Fruit fly (Drosophila melanogaster) whole organism, embryonic: ENCODE results near the gene CG3726.

Source experiments
- B-H2 ChIP-seq: fragments of 200-800 bp; sonication (Bioruptor generic); optimal IDR thresholded peaks from 2 replicates; lab custom pipeline; 2018; ENCODE audit warnings: missing biosample characterization, mild to moderate bottlenecking, missing genetic modification characterization
- BtbVII ChIP-seq: fragments of 200-800 bp; sonication (Bioruptor generic); optimal IDR thresholded peaks from 3 replicates; lab custom pipeline; 2017; ENCODE audit warnings: missing biosample characterization, mild to moderate bottlenecking, missing genetic modification characterization
- C15 ChIP-seq: fragments of 200-800 bp; sonication (Bioruptor generic); IDR thresholded peaks from 3 replicates; pipeline ENCODE4 v1.3.6; 2022; ENCODE audit warnings: missing biosample characterization, missing genetic modification characterization
- CG10431 ChIP-seq: fragments of 200-800 bp; sonication (Bioruptor generic); optimal IDR thresholded peaks from 3 replicates; lab custom pipeline; 2018; ENCODE audit warnings: missing biosample characterization, mild to moderate bottlenecking, missing genetic modification characterization
- CG11247 ChIP-seq: fragments of 200-800 bp; sonication (Bioruptor generic); IDR thresholded peaks from 2 replicates; pipeline ENCODE4 v1.3.6; 2022; ENCODE audit warnings: missing biosample characterization, missing genetic modification characterization
- CG1602 ChIP-seq: fragments of 200-800 bp; sonication (Bioruptor generic); optimal IDR thresholded peaks from 3 replicates; lab custom pipeline; 2016; ENCODE audit warnings: missing biosample characterization, missing genetic modification characterization
- CG17829 ChIP-seq: fragments of 200-800 bp; optimal IDR thresholded peaks from 2 replicates; lab custom pipeline; 2019; ENCODE audit warnings: missing biosample characterization, mild to moderate bottlenecking, missing genetic modification characterization, moderate library complexity
- CG1792 ChIP-seq: fragments of 200-800 bp; sonication (Bioruptor generic); optimal IDR thresholded peaks from 2 replicates; lab custom pipeline; 2016; ENCODE audit warnings: missing biosample characterization, missing genetic modification characterization
- CG3281 ChIP-seq: fragments of 200-800 bp; sonication (Bioruptor generic); optimal IDR thresholded peaks from 3 replicates; lab custom pipeline; 2017; ENCODE audit warnings: missing biosample characterization, mild to moderate bottlenecking, missing genetic modification characterization
- CG4820 ChIP-seq: fragments of 200-800 bp; sonication (Bioruptor generic); optimal IDR thresholded peaks from 3 replicates; lab custom pipeline; 2016; ENCODE audit warnings: missing biosample characterization, missing genetic modification characterization
- CG5953 ChIP-seq: fragments of 200-800 bp; sonication (Bioruptor generic); IDR thresholded peaks from 2 replicates; pipeline ENCODE4 v1.3.6; 2022; ENCODE audit warnings: missing biosample characterization, missing genetic modification characterization
- CG6791 ChIP-seq: fragments of 200-800 bp; sonication (Bioruptor generic); IDR thresholded peaks from 3 replicates; pipeline ENCODE4 v1.3.6; 2022; ENCODE audit warnings: missing biosample characterization, missing genetic modification characterization; ENCODE audit not compliant: partially characterized antibody
- CG9876 ChIP-seq: fragments of 200-800 bp; sonication (Bioruptor generic); optimal IDR thresholded peaks from 2 replicates; lab custom pipeline; 2016; ENCODE audit warnings: missing biosample characterization, missing genetic modification characterization
- D ChIP-seq, 2 experiments: fragments of 200-800 bp in 1 of 2; fragments of >200 bp in 1 of 2; sonication (Bioruptor generic) in 1 of 2; optimal IDR thresholded peaks; 2 replicates in 1 of 2; 3 replicates in 1 of 2; lab custom pipeline; 2017; ENCODE audit warnings: mild to moderate bottlenecking in 1 of 2, missing biosample characterization in 1 of 2, missing genetic modification characterization in 1 of 2, missing genetic modification reagents in 1 of 2
- Eip74EF ChIP-seq, 2 experiments: fragments of 200-800 bp in 1 of 2; fragments of >200 bp in 1 of 2; sonication (Bioruptor generic) in 1 of 2; optimal IDR thresholded peaks; 2 replicates each; lab custom pipeline; 2017 to 2019; ENCODE audit warnings: missing biosample characterization in 2 of 2, missing genetic modification characterization in 2 of 2, mild to moderate bottlenecking in 1 of 2, moderate library complexity in 1 of 2
- Elba2 ChIP-seq: fragments of 200-800 bp; sonication (Bioruptor generic); optimal IDR thresholded peaks from 3 replicates; lab custom pipeline; 2016; ENCODE audit warnings: missing biosample characterization, missing genetic modification characterization
- HHEX ChIP-seq: fragments of 200-800 bp; sonication (Bioruptor generic); optimal IDR thresholded peaks from 3 replicates; lab custom pipeline; 2017; ENCODE audit warnings: missing biosample characterization, mild to moderate bottlenecking, missing genetic modification characterization, missing genetic modification reagents
- HLHmδ ChIP-seq: fragments of 200-800 bp; sonication (Bioruptor generic); optimal IDR thresholded peaks from 2 replicates; lab custom pipeline; 2018; ENCODE audit warnings: missing biosample characterization, mild to moderate bottlenecking, missing genetic modification characterization, moderate library complexity
- Hr3 ChIP-seq: fragments of 200-800 bp; sonication (Bioruptor generic); optimal IDR thresholded peaks from 3 replicates; lab custom pipeline; 2016; ENCODE audit warnings: missing biosample characterization, missing genetic modification characterization
- Lpt ChIP-seq: fragments of >200 bp; optimal IDR thresholded peaks from 2 replicates; lab custom pipeline; 2018; ENCODE audit warnings: missing biosample characterization, missing genetic modification characterization
- NC2α ChIP-seq: fragments of 200-800 bp; sonication (Bioruptor generic); optimal IDR thresholded peaks from 2 replicates; lab custom pipeline; 2016; ENCODE audit warnings: missing biosample characterization, missing genetic modification characterization
- Sry-δ ChIP-seq: fragments of 200-800 bp; sonication (Bioruptor generic); optimal IDR thresholded peaks from 2 replicates; lab custom pipeline; 2016; ENCODE audit warnings: missing biosample characterization, missing genetic modification characterization
- Stat92E ChIP-seq, 3 experiments: fragments of >200 bp in 2 of 3; fragments of 200-800 bp in 1 of 3; sonication (Bioruptor generic) in 1 of 3; optimal IDR thresholded peaks; 2 replicates each; lab custom pipeline; 2017 to 2019; ENCODE audit warnings: missing biosample characterization in 3 of 3, missing genetic modification characterization in 3 of 3, mild to moderate bottlenecking in 1 of 3, moderate library complexity in 1 of 3
- YL-1 ChIP-seq: fragments of 200-800 bp; sonication (Bioruptor generic); optimal IDR thresholded peaks from 3 replicates; lab custom pipeline; 2017; ENCODE audit warnings: missing biosample characterization, mild to moderate bottlenecking, missing genetic modification characterization
- ab ChIP-seq: fragments of 200-800 bp; sonication (Bioruptor generic); optimal IDR thresholded peaks from 2 replicates; lab custom pipeline; 2016; ENCODE audit warnings: missing biosample characterization, missing genetic modification characterization
- bab2 ChIP-seq: fragments of 200-800 bp; sonication (Bioruptor generic); optimal IDR thresholded peaks from 2 replicates; lab custom pipeline; 2016; ENCODE audit warnings: missing biosample characterization, missing genetic modification characterization
- crc ChIP-seq: fragments of 200-800 bp; sonication (Bioruptor generic); optimal IDR thresholded peaks from 2 replicates; lab custom pipeline; 2016; ENCODE audit warnings: missing biosample characterization, missing genetic modification characterization
- dan ChIP-seq: fragments of 200-800 bp; sonication (Bioruptor generic); IDR thresholded peaks from 2 replicates; pipeline ENCODE4 v1.3.6; 2022; ENCODE audit warnings: missing biosample characterization, missing genetic modification characterization
- en ChIP-seq: fragments of 200-800 bp; sonication (Bioruptor generic); optimal IDR thresholded peaks from 2 replicates; lab custom pipeline; 2016; ENCODE audit warnings: missing biosample characterization, missing genetic modification characterization
- eve ChIP-seq, 2 experiments: fragments of >200 bp; optimal IDR thresholded peaks; 2 replicates each; lab custom pipeline; 2017; ENCODE audit warnings: missing biosample characterization in 2 of 2, missing genetic modification characterization in 2 of 2
- fd64A ChIP-seq: fragments of 200-800 bp; sonication (Bioruptor generic); optimal IDR thresholded peaks from 3 replicates; lab custom pipeline; 2018; ENCODE audit warnings: missing biosample characterization, mild to moderate bottlenecking, missing genetic modification characterization
- gfzf ChIP-seq: fragments of 200-800 bp; sonication (Bioruptor generic); optimal IDR thresholded peaks from 2 replicates; lab custom pipeline; 2016; ENCODE audit warnings: missing biosample characterization, mild to moderate bottlenecking, missing genetic modification characterization, moderate library complexity
- jumu ChIP-seq: fragments of 200-800 bp; sonication (Bioruptor generic); optimal IDR thresholded peaks from 3 replicates; lab custom pipeline; 2016; ENCODE audit warnings: missing biosample characterization, missing genetic modification characterization
- knrl ChIP-seq: fragments of 200-800 bp; sonication (Bioruptor generic); IDR thresholded peaks from 3 replicates; pipeline ENCODE4 v1.3.6; 2022; ENCODE audit warnings: missing biosample characterization, missing genetic modification characterization; ENCODE audit not compliant: partially characterized antibody
- lilli ChIP-seq: fragments of 200-800 bp; sonication (Bioruptor generic); optimal IDR thresholded peaks from 3 replicates; lab custom pipeline; 2016; ENCODE audit warnings: missing biosample characterization, missing genetic modification characterization
- luna ChIP-seq: fragments of 200-800 bp; sonication (Bioruptor generic); optimal IDR thresholded peaks from 2 replicates; lab custom pipeline; 2016; ENCODE audit warnings: missing biosample characterization, missing genetic modification characterization
- p53 ChIP-seq: fragments of 200-800 bp; sonication (Bioruptor generic); optimal IDR thresholded peaks from 2 replicates; lab custom pipeline; 2016; ENCODE audit warnings: missing biosample characterization, missing genetic modification characterization
- pb ChIP-seq: fragments of 200-800 bp; sonication (Bioruptor generic); optimal IDR thresholded peaks from 3 replicates; lab custom pipeline; 2016; ENCODE audit warnings: missing biosample characterization, missing genetic modification characterization
- prd ChIP-seq, 3 experiments: fragments of >200 bp in 2 of 3; fragments of 200-800 bp in 1 of 3; sonication (Bioruptor generic) in 1 of 3; optimal IDR thresholded peaks in 2 of 3; IDR thresholded peaks in 1 of 3; 2 replicates in 2 of 3; 3 replicates in 1 of 3; pipeline versions ENCODE4 v1.3.6 to Lab custom; 2017 to 2022; ENCODE audit warnings: missing biosample characterization in 1 of 3, missing genetic modification characterization in 1 of 3
- psq ChIP-seq: fragments of 200-800 bp; sonication (Bioruptor generic); optimal IDR thresholded peaks from 2 replicates; lab custom pipeline; 2017; ENCODE audit warnings: missing biosample characterization, missing genetic modification characterization
- rib ChIP-seq: fragments of 200-800 bp; sonication (Bioruptor generic); IDR thresholded peaks from 2 replicates; pipeline ENCODE4 v1.3.6; 2022; ENCODE audit warnings: missing biosample characterization, missing genetic modification characterization
- run ChIP-seq: fragments of 200-800 bp; sonication (Bioruptor generic); optimal IDR thresholded peaks from 3 replicates; lab custom pipeline; 2018; ENCODE audit warnings: missing biosample characterization, mild to moderate bottlenecking, missing genetic modification characterization
- salm ChIP-seq: fragments of 200-800 bp; sonication (Bioruptor generic); optimal IDR thresholded peaks from 2 replicates; lab custom pipeline; 2018; ENCODE audit warnings: missing biosample characterization, mild to moderate bottlenecking, missing genetic modification characterization
- slbo ChIP-seq: fragments of 200-800 bp; sonication (Bioruptor generic); IDR thresholded peaks from 2 replicates; pipeline ENCODE4 v1.3.6; 2022; ENCODE audit warnings: missing biosample characterization, missing genetic modification characterization
- tna ChIP-seq: fragments of 200-800 bp; sonication (Bioruptor generic); IDR thresholded peaks from 2 replicates; pipeline ENCODE4 v1.3.6; 2022; ENCODE audit warnings: missing biosample characterization, missing genetic modification characterization; ENCODE audit not compliant: partially characterized antibody
- ttk ChIP-seq: fragments of 200-800 bp; sonication (Bioruptor generic); IDR thresholded peaks from 2 replicates; pipeline ENCODE4 v2.1.2; 2022; ENCODE audit warnings: missing biosample characterization, missing genetic modification characterization
- usp ChIP-seq: fragments of >200 bp; optimal IDR thresholded peaks from 2 replicates; lab custom pipeline; 2017; ENCODE audit warnings: missing biosample characterization, missing genetic modification characterization
- z ChIP-seq: fragments of 200-800 bp; sonication (Bioruptor generic); IDR thresholded peaks from 3 replicates; pipeline ENCODE4 v1.3.6; 2022; ENCODE audit warnings: missing biosample characterization, missing genetic modification characterization
- zen ChIP-seq: fragments of 200-800 bp; sonication (Bioruptor generic); optimal IDR thresholded peaks from 3 replicates; lab custom pipeline; 2018; ENCODE audit warnings: missing biosample characterization, mild to moderate bottlenecking, missing genetic modification characterization, moderate library complexity

Gene CG3726

dm6 chrX:5901628-5902213 lies 15.2 kb upstream of the CG3726 start (continued):
- TF ChIP-seq D (optimal IDR thresholded peaks at IDR 0.05; lab: Kevin White, UChicago) (no peak), D (GFP tag; optimal IDR thresholded peaks at IDR 0.05; lab: Kevin White, UChicago) (no peak), p53 (GFP tag; lab: Kevin White, UChicago) (no peak), BtbVII (no peak), ab (no peak), en (GFP tag; lab: Kevin White, UChicago) (no peak), CG1792 (GFP tag; lab: Kevin White, UChicago) (no peak), dan (no peak), pb (peak; percentile 31), CG10431 (GFP tag; lab: Kevin White, UChicago) (peak; percentile 39), prd (optimal IDR thresholded peaks at IDR 0.05; lab: Kevin White, UChicago) (no peak), prd (GFP tag; IDR thresholded peaks at IDR 0.05; lab: Robert Waterston, UW) (0 out of 3 replicates have a peak, but pooled peaks have one; percentile 32), CG3281 (GFP tag; lab: Kevin White, UChicago) (no peak), Elba2 (no peak), Eip74EF (GFP tag; optimal IDR thresholded peaks at IDR 0.05; lab: Kevin White, UChicago) (peak in 1 of 2 experiments; percentile 15), knrl (GFP tag; lab: Robert Waterston, UW) (0 out of 3 replicates have a peak, but pooled peaks have one; percentile 22), CG9876 (GFP tag; lab: Kevin White, UChicago) (peak; percentile 29), run (tag; lab: Kevin White, UChicago) (no peak), usp (GFP tag; lab: Kevin White, UChicago) (no peak), CG11247 (GFP tag; lab: Robert Waterston, UW) (peak; percentile 38), CG4820 (GFP tag; lab: Kevin White, UChicago) (no peak), lilli (GFP tag; lab: Kevin White, UChicago) (peak; percentile 78), salm (tag; lab: Kevin White, UChicago) (no peak), ttk (GFP tag; lab: Robert Waterston, UW) (no peak), Sry-δ (GFP tag; lab: Kevin White, UChicago) (no peak), fd64A (no peak), slbo (GFP tag; lab: Robert Waterston, UW) (no peak), B-H2 (GFP tag; lab: Kevin White, UChicago) (peak; percentile 34), HHEX (GFP tag; lab: Kevin White, UChicago) (no peak), luna (no peak), Lpt (GFP tag; lab: Kevin White, UChicago) (no peak), zen (peak; percentile 5), z (no peak), Stat92E (GFP tag; optimal IDR thresholded peaks at IDR 0.05; lab: Kevin White, UChicago) (peak in 1 of 3 experiments; percentile 4), jumu (GFP tag; lab: Kevin White, UChicago) (peak; percentile 15), CG1602 (GFP tag; lab: Kevin White, UChicago) (no peak), eve (GFP tag; optimal IDR thresholded peaks at IDR 0.05; lab: Kevin White, UChicago) (no peak), YL-1 (GFP tag; lab: Kevin White, UChicago) (peak; percentile 35), bab2 (no peak), tna (GFP tag; lab: Robert Waterston, UW) (no peak), NC2α (no peak), psq (GFP tag; lab: Kevin White, UChicago) (peak; percentile 32), gfzf (no peak), Hr3 (GFP tag; lab: Kevin White, UChicago) (no peak), HLHmδ (GFP tag; lab: Kevin White, UChicago) (peak; percentile 5), CG17829 (tag; lab: Kevin White, UChicago) (peak; percentile 37), CG6791 (GFP tag; lab: Robert Waterston, UW) (0 out of 3 replicates have a peak, but pooled peaks have one; percentile 19), crc (GFP tag; lab: Kevin White, UChicago) (no peak), rib (GFP tag; lab: Robert Waterston, UW) (peak; percentile 73; the same call in 1 of the 2 replicates), C15 (GFP tag; lab: Robert Waterston, UW) (no peak), CG5953 (no peak)
